Fruit fly (Drosophila melanogaster) whole organism, embryonic: ENCODE results near the gene Gart.

Source experiments
- Bgb ChIP-seq: fragments of 200-800 bp; sonication (Bioruptor generic); IDR thresholded peaks from 2 replicates; pipeline ENCODE4 v1.3.6; 2022; ENCODE audit warnings: missing biosample characterization, missing genetic modification characterization; ENCODE audit not compliant: partially characterized antibody
- Bteb2 ChIP-seq: fragments of 200-800 bp; sonication (Bioruptor generic); optimal IDR thresholded peaks from 2 replicates; lab custom pipeline; 2016; ENCODE audit warnings: missing biosample characterization, missing genetic modification characterization
- CG1024 ChIP-seq: fragments of 200-800 bp; sonication (Bioruptor generic); IDR thresholded peaks from 2 replicates; pipeline ENCODE4 v1.3.6; 2022; ENCODE audit warnings: missing biosample characterization, missing genetic modification characterization
- CG12744 ChIP-seq: fragments of 200-800 bp; sonication (Bioruptor generic); optimal IDR thresholded peaks from 2 replicates; lab custom pipeline; 2016; ENCODE audit warnings: missing biosample characterization, missing genetic modification characterization
- CG12942 ChIP-seq: fragments of 200-800 bp; sonication (Bioruptor generic); optimal IDR thresholded peaks from 3 replicates; lab custom pipeline; 2016; ENCODE audit warnings: missing biosample characterization, missing genetic modification characterization
- CG13296 ChIP-seq: fragments of 200-800 bp; sonication (Bioruptor generic); optimal IDR thresholded peaks from 3 replicates; lab custom pipeline; 2018; ENCODE audit warnings: missing biosample characterization, mild to moderate bottlenecking, missing genetic modification characterization
- CG15073 ChIP-seq: fragments of 200-800 bp; sonication (Bioruptor generic); optimal IDR thresholded peaks from 2 replicates; lab custom pipeline; 2016; ENCODE audit warnings: missing biosample characterization, missing genetic modification characterization
- CG15269 ChIP-seq: fragments of 200-800 bp; sonication (Bioruptor generic); optimal IDR thresholded peaks from 2 replicates; lab custom pipeline; 2018; ENCODE audit warnings: missing biosample characterization, mild to moderate bottlenecking, missing genetic modification characterization, moderate library complexity
- CG1529 ChIP-seq: fragments of 200-800 bp; sonication (Bioruptor generic); optimal IDR thresholded peaks from 3 replicates; lab custom pipeline; 2018; ENCODE audit warnings: missing biosample characterization, missing genetic modification characterization
- CG1647 ChIP-seq: fragments of 200-800 bp; sonication (Bioruptor generic); optimal IDR thresholded peaks from 3 replicates; lab custom pipeline; 2016; ENCODE audit warnings: missing biosample characterization, missing genetic modification characterization
- CG16863 ChIP-seq: fragments of 200-800 bp; sonication (Bioruptor generic); optimal IDR thresholded peaks from 3 replicates; lab custom pipeline; 2016; ENCODE audit warnings: missing biosample characterization, missing genetic modification characterization
- CG17328 ChIP-seq: fragments of 200-800 bp; sonication (Bioruptor generic); IDR thresholded peaks from 2 replicates; pipeline ENCODE4 v1.3.6; 2022; ENCODE audit warnings: missing biosample characterization, missing genetic modification characterization
- CG17361 ChIP-seq: fragments of 200-800 bp; sonication (Bioruptor generic); IDR thresholded peaks from 3 replicates; pipeline ENCODE4 v1.3.6; 2022; ENCODE audit warnings: missing biosample characterization, missing genetic modification characterization
- CG3838 ChIP-seq: fragments of 200-800 bp; sonication (Bioruptor generic); optimal IDR thresholded peaks from 3 replicates; lab custom pipeline; 2016; ENCODE audit warnings: missing biosample characterization, missing genetic modification characterization
- CG43689 ChIP-seq: fragments of 200-800 bp; sonication (Bioruptor generic); IDR thresholded peaks from 2 replicates; pipeline ENCODE4 v1.3.6; 2022; ENCODE audit warnings: missing biosample characterization, missing genetic modification characterization
- CG4404 ChIP-seq: fragments of 200-800 bp; sonication (Bioruptor generic); IDR thresholded peaks from 2 replicates; pipeline ENCODE4 v1.3.6; 2022; ENCODE audit warnings: missing biosample characterization, missing genetic modification characterization
- CG4617 ChIP-seq: fragments of 200-800 bp; sonication (Bioruptor generic); optimal IDR thresholded peaks from 3 replicates; lab custom pipeline; 2016; ENCODE audit warnings: missing biosample characterization, missing genetic modification characterization, borderline replicate concordance
- Chrac-16 ChIP-seq: fragments of 200-800 bp; sonication (Bioruptor generic); optimal IDR thresholded peaks from 3 replicates; lab custom pipeline; 2016; ENCODE audit warnings: missing biosample characterization, missing genetic modification characterization
- Dll ChIP-seq: fragments of 200-800 bp; sonication (Bioruptor generic); IDR thresholded peaks from 4 replicates; pipeline ENCODE4 v1.3.6; 2022; ENCODE audit warnings: missing biosample characterization, missing genetic modification characterization; ENCODE audit not compliant: partially characterized antibody
- Drgx ChIP-seq: fragments of 200-800 bp; sonication (Bioruptor generic); IDR thresholded peaks from 2 replicates; pipeline ENCODE4 v1.3.6; 2022; ENCODE audit warnings: missing biosample characterization, missing genetic modification characterization
- Hr78 ChIP-seq, 2 experiments: fragments of 200-800 bp in 1 of 2; fragments of >200 bp in 1 of 2; sonication (Bioruptor generic) in 1 of 2; optimal IDR thresholded peaks; 2 replicates each; lab custom pipeline; 2017 to 2019; ENCODE audit warnings: missing biosample characterization in 2 of 2, missing genetic modification characterization in 2 of 2, mild to moderate bottlenecking in 1 of 2, moderate library complexity in 1 of 2
- Jarid2 ChIP-seq: fragments of 200-800 bp; sonication (Bioruptor generic); optimal IDR thresholded peaks from 3 replicates; lab custom pipeline; 2017; ENCODE audit warnings: mild to moderate bottlenecking, missing biosample characterization, missing genetic modification reagents, missing genetic modification characterization
- Lhr ChIP-seq: fragments of 200-800 bp; sonication (Bioruptor generic); optimal IDR thresholded peaks from 3 replicates; lab custom pipeline; 2017; ENCODE audit warnings: mild to moderate bottlenecking, missing biosample characterization, missing genetic modification reagents, missing genetic modification characterization
- Max ChIP-seq: fragments of 200-800 bp; sonication (Bioruptor generic); optimal IDR thresholded peaks from 2 replicates; lab custom pipeline; 2016; ENCODE audit warnings: missing biosample characterization, mild to moderate bottlenecking, missing genetic modification characterization
- Rx ChIP-seq: fragments of 200-800 bp; sonication (Bioruptor generic); IDR thresholded peaks from 2 replicates; pipeline ENCODE4 v1.3.6; 2022; ENCODE audit warnings: missing biosample characterization, missing genetic modification characterization
- Sin3A ChIP-seq: fragments of >200 bp; optimal IDR thresholded peaks from 2 replicates; lab custom pipeline; 2018
- Six4 ChIP-seq: fragments of 200-800 bp; sonication (Bioruptor generic); optimal IDR thresholded peaks from 2 replicates; lab custom pipeline; 2016; ENCODE audit warnings: missing biosample characterization, missing genetic modification characterization
- YL-1 ChIP-seq: fragments of 200-800 bp; sonication (Bioruptor generic); optimal IDR thresholded peaks from 3 replicates; lab custom pipeline; 2017; ENCODE audit warnings: missing biosample characterization, mild to moderate bottlenecking, missing genetic modification characterization
- ci ChIP-seq: fragments of 200-800 bp; sonication (Bioruptor generic); IDR thresholded peaks from 3 replicates; pipeline ENCODE4 v1.3.6; 2022; ENCODE audit warnings: missing biosample characterization, missing genetic modification characterization
- danr ChIP-seq: fragments of 200-800 bp; sonication (Bioruptor generic); IDR thresholded peaks from 2 replicates; pipeline ENCODE4 v1.3.6; 2022; ENCODE audit warnings: missing biosample characterization, missing genetic modification characterization
- dimm ChIP-seq: fragments of 200-800 bp; sonication (Bioruptor generic); IDR thresholded peaks from 2 replicates; pipeline ENCODE4 v1.3.6; 2022; ENCODE audit warnings: missing biosample characterization, missing genetic modification characterization
- disco-r ChIP-seq: fragments of 200-800 bp; sonication (Bioruptor generic); optimal IDR thresholded peaks from 2 replicates; lab custom pipeline; 2016; ENCODE audit warnings: missing biosample characterization, missing genetic modification characterization
- dpn ChIP-seq, 2 experiments: fragments of 200-800 bp; sonication (Bioruptor generic); optimal IDR thresholded peaks; 3 replicates each; lab custom pipeline; 2016; ENCODE audit warnings: missing biosample characterization in 2 of 2, missing genetic modification characterization in 2 of 2
- emc ChIP-seq: fragments of 200-800 bp; sonication (Bioruptor generic); optimal IDR thresholded peaks from 2 replicates; lab custom pipeline; 2016; ENCODE audit warnings: missing biosample characterization, missing genetic modification characterization
- hbn ChIP-seq: fragments of 200-800 bp; sonication (Bioruptor generic); IDR thresholded peaks from 2 replicates; pipeline ENCODE4 v1.3.6; 2022; ENCODE audit warnings: missing biosample characterization, missing genetic modification characterization; ENCODE audit not compliant: partially characterized antibody
- hth ChIP-seq: fragments of >200 bp; optimal IDR thresholded peaks from 2 replicates; lab custom pipeline; 2017; ENCODE audit warnings: inconsistent platforms
- kni ChIP-seq: fragments of 200-800 bp; sonication (Bioruptor generic); optimal IDR thresholded peaks from 3 replicates; lab custom pipeline; 2017; ENCODE audit warnings: mild to moderate bottlenecking, missing biosample characterization, missing genetic modification reagents, missing genetic modification characterization
- lilli ChIP-seq: fragments of 200-800 bp; sonication (Bioruptor generic); optimal IDR thresholded peaks from 3 replicates; lab custom pipeline; 2016; ENCODE audit warnings: missing biosample characterization, missing genetic modification characterization
- lmd ChIP-seq: fragments of 200-800 bp; sonication (Bioruptor generic); IDR thresholded peaks from 2 replicates; pipeline ENCODE4 v1.3.6; 2022; ENCODE audit warnings: missing biosample characterization, missing genetic modification characterization
- nerfin-2 ChIP-seq: fragments of 200-800 bp; sonication (Bioruptor generic); IDR thresholded peaks from 2 replicates; pipeline ENCODE4 v1.3.6; 2022; ENCODE audit warnings: missing biosample characterization, missing genetic modification characterization; ENCODE audit not compliant: partially characterized antibody
- otp ChIP-seq: fragments of 200-800 bp; sonication (Bioruptor generic); IDR thresholded peaks from 3 replicates; pipeline ENCODE4, ENCODE4 v1.3.6; 2022; ENCODE audit warnings: missing biosample characterization, missing genetic modification characterization
- prd ChIP-seq, 3 experiments: fragments of >200 bp in 2 of 3; fragments of 200-800 bp in 1 of 3; sonication (Bioruptor generic) in 1 of 3; optimal IDR thresholded peaks in 2 of 3; IDR thresholded peaks in 1 of 3; 2 replicates in 2 of 3; 3 replicates in 1 of 3; pipeline versions ENCODE4 v1.3.6 to Lab custom; 2017 to 2022; ENCODE audit warnings: missing biosample characterization in 1 of 3, missing genetic modification characterization in 1 of 3
- pros ChIP-seq: fragments of 200-800 bp; sonication (Bioruptor generic); optimal IDR thresholded peaks from 3 replicates; lab custom pipeline; 2019; ENCODE audit warnings: missing biosample characterization, mild to moderate bottlenecking, missing genetic modification characterization, moderate library complexity
- ranshi ChIP-seq: fragments of 200-800 bp; sonication (Bioruptor generic); IDR thresholded peaks from 2 replicates; pipeline ENCODE4 v1.3.6; 2022; ENCODE audit warnings: missing biosample characterization, missing genetic modification characterization
- seq ChIP-seq: fragments of 200-800 bp; sonication (Bioruptor generic); IDR thresholded peaks from 2 replicates; pipeline ENCODE4 v1.3.6; 2022; ENCODE audit warnings: missing biosample characterization, missing genetic modification characterization
- ssp ChIP-seq: fragments of 200-800 bp; sonication (Bioruptor generic); IDR thresholded peaks from 2 replicates; pipeline ENCODE4 v1.3.6; 2022; ENCODE audit warnings: missing biosample characterization, missing genetic modification characterization
- stc ChIP-seq: fragments of 200-800 bp; sonication (Bioruptor generic); IDR thresholded peaks from 2 replicates; pipeline ENCODE4 v1.3.6; 2022; ENCODE audit warnings: missing biosample characterization, missing genetic modification characterization
- toy ChIP-seq: fragments of 200-800 bp; sonication (Bioruptor generic); IDR thresholded peaks from 2 replicates; pipeline ENCODE4 v1.3.6; 2022; ENCODE audit warnings: missing biosample characterization, missing genetic modification characterization
- vnd ChIP-seq: fragments of 200-800 bp; sonication (Bioruptor generic); IDR thresholded peaks from 3 replicates; pipeline ENCODE4 v1.3.6; 2022; ENCODE audit warnings: missing biosample characterization, missing genetic modification characterization; ENCODE audit not compliant: partially characterized antibody
- wek ChIP-seq: fragments of 200-800 bp; sonication (Bioruptor generic); optimal IDR thresholded peaks from 3 replicates; lab custom pipeline; 2018; ENCODE audit warnings: missing biosample characterization, mild to moderate bottlenecking, missing genetic modification characterization, moderate library complexity
- yki ChIP-seq: fragments of >200 bp; optimal IDR thresholded peaks from 3 replicates; lab custom pipeline; 2018

Gene Gart

DNA sequence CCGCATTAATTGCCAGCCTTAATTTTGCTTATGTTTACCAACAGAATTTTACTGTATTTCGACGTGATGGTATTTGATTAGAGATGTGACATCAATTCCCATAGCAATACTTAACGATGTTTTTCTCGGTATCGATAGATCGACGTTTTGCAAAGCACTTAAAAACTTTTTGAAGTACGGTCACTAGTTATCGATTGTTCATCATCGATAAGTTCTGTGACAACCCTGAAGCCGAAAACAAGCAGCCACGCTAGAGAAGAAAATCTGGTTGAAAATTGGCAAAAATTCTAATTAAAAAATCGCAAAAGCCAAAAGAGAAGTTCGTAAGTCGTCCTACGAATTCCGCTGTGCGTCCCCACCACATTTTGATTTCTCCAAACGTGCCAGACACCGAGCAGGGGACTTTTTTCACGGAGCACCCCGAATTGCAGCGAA, 8.8 kb upstream of the Gart start, which contains the start of the genes Rab30 and Caper (continued):
- TF ChIP-seq lmd (GFP tag; lab: Robert Waterston, UW) (peak; percentile 46; the same call in 1 of the 2 replicates), pros (GFP tag; lab: Kevin White, UChicago) (no peak), stc (GFP tag; lab: Robert Waterston, UW) (no peak), Dll (GFP tag; lab: Robert Waterston, UW) (peak; percentile 96), CG15269 (tag; lab: Kevin White, UChicago) (no peak), nerfin-2 (peak; percentile 97), Hr78 (GFP tag; optimal IDR thresholded peaks at IDR 0.05; lab: Kevin White, UChicago) (no peak), Sin3A (lab: Kevin White, UChicago) (peak; percentile 73), danr (GFP tag; lab: Robert Waterston, UW) (no peak), CG4404 (GFP tag; lab: Robert Waterston, UW) (no peak), Lhr (GFP tag; lab: Kevin White, UChicago) (peak; percentile 54), Bteb2 (GFP tag; lab: Kevin White, UChicago) (peak; percentile 21), dpn (GFP tag; optimal IDR thresholded peaks at IDR 0.05; lab: Kevin White, UChicago) (peak; percentile 72 to 75), hth (lab: Kevin White, UChicago) (no peak), seq (GFP tag; lab: Robert Waterston, UW) (no peak), dimm (GFP tag; lab: Robert Waterston, UW) (no peak), CG3838 (GFP tag; lab: Kevin White, UChicago) (no peak), CG13296 (GFP tag; lab: Kevin White, UChicago) (peak; percentile 12), CG43689 (GFP tag; lab: Robert Waterston, UW) (no peak), Bgb (GFP tag; lab: Robert Waterston, UW) (peak; percentile 99), CG12942 (peak; percentile 43), CG17328 (peak; percentile 11; the same call in 1 of the 2 replicates), CG1024 (peak; percentile 24; the same call in 1 of the 2 replicates), Rx (GFP tag; lab: Robert Waterston, UW) (no peak), ranshi (no peak), Chrac-16 (GFP tag; lab: Kevin White, UChicago) (peak; percentile 39), vnd (GFP tag; lab: Robert Waterston, UW) (peak; percentile 98), prd (optimal IDR thresholded peaks at IDR 0.05; lab: Kevin White, UChicago) (no peak), prd (GFP tag; IDR thresholded peaks at IDR 0.05; lab: Robert Waterston, UW) (peak; percentile 57; the same call in 2 of the 3 replicates), Max (GFP tag; lab: Kevin White, UChicago) (peak; percentile 55), CG16863 (peak; percentile 35), Jarid2 (GFP tag; lab: Kevin White, UChicago) (no peak), YL-1 (GFP tag; lab: Kevin White, UChicago) (peak; percentile 88), CG12744 (GFP tag; lab: Kevin White, UChicago) (peak; percentile 62), kni (GFP tag; lab: Kevin White, UChicago) (no peak), hbn (GFP tag; lab: Robert Waterston, UW) (peak; percentile 97), ssp (peak; percentile 62), toy (GFP tag; lab: Robert Waterston, UW) (no peak), lilli (GFP tag; lab: Kevin White, UChicago) (peak; percentile 80), wek (GFP tag; lab: Kevin White, UChicago) (no peak), otp (GFP tag; lab: Robert Waterston, UW) (peak; percentile 37; the same call in 1 of the 3 replicates), CG1647 (GFP tag; lab: Kevin White, UChicago) (peak; percentile 23), CG4617 (peak; percentile 91), Drgx (no peak), yki (lab: Kevin White, UChicago) (no peak), emc (GFP tag; lab: Kevin White, UChicago) (no peak), CG1529 (no peak), Six4 (GFP tag; lab: Kevin White, UChicago) (peak; percentile 55), CG17361 (GFP tag; lab: Robert Waterston, UW) (peak; percentile 49; the same call in 1 of the 3 replicates), ci (GFP tag; lab: Robert Waterston, UW) (peak; percentile 79; the same call in 2 of the 3 replicates), disco-r (no peak), CG15073 (no peak)
